Fruit fly (Drosophila melanogaster) whole organism, embryonic: ENCODE measurements around the gene CG13258.

Experiments used
- Abd-B ChIP-seq: fragments of 200-800 bp; sonication (Bioruptor generic); optimal IDR thresholded peaks from 2 replicates; lab custom pipeline; 2018; ENCODE audit warnings: missing biosample characterization, mild to moderate bottlenecking, missing genetic modification characterization, moderate library complexity
- Asciz ChIP-seq: fragments of 200-800 bp; sonication (Bioruptor generic); optimal IDR thresholded peaks from 2 replicates; lab custom pipeline; 2017; ENCODE audit warnings: missing biosample characterization, mild to moderate bottlenecking, missing genetic modification characterization, missing genetic modification reagents
- Bgb ChIP-seq: fragments of 200-800 bp; sonication (Bioruptor generic); IDR thresholded peaks from 2 replicates; pipeline ENCODE4 v1.3.6; 2022; ENCODE audit warnings: missing biosample characterization, missing genetic modification characterization; ENCODE audit not compliant: partially characterized antibody
- C15 ChIP-seq: fragments of 200-800 bp; sonication (Bioruptor generic); IDR thresholded peaks from 3 replicates; pipeline ENCODE4 v1.3.6; 2022; ENCODE audit warnings: missing biosample characterization, missing genetic modification characterization
- CG10959 ChIP-seq: fragments of 200-800 bp; sonication (Bioruptor generic); IDR thresholded peaks from 2 replicates; pipeline ENCODE4 v1.3.6; 2022; ENCODE audit warnings: missing biosample characterization, missing genetic modification characterization
- CG11085 ChIP-seq: fragments of 200-800 bp; sonication (Bioruptor generic); IDR thresholded peaks from 2 replicates; pipeline ENCODE4 v1.3.6; 2022; ENCODE audit warnings: missing biosample characterization, missing genetic modification characterization
- CG11247 ChIP-seq: fragments of 200-800 bp; sonication (Bioruptor generic); IDR thresholded peaks from 2 replicates; pipeline ENCODE4 v1.3.6; 2022; ENCODE audit warnings: missing biosample characterization, missing genetic modification characterization
- CG17186 ChIP-seq: fragments of 200-800 bp; sonication (Bioruptor generic); optimal IDR thresholded peaks from 3 replicates; lab custom pipeline; 2017; ENCODE audit warnings: missing biosample characterization, missing genetic modification reagents, missing genetic modification characterization
- CG30431 ChIP-seq: fragments of 200-800 bp; sonication (Bioruptor generic); optimal IDR thresholded peaks from 2 replicates; lab custom pipeline; 2017; ENCODE audit warnings: missing biosample characterization, missing genetic modification characterization
- CG31365 ChIP-seq: fragments of 200-800 bp; sonication (Bioruptor generic); optimal IDR thresholded peaks from 2 replicates; lab custom pipeline; 2018; ENCODE audit warnings: missing biosample characterization, mild to moderate bottlenecking, missing genetic modification characterization
- CG34422 ChIP-seq: fragments of 200-800 bp; sonication (Bioruptor generic); IDR thresholded peaks from 3 replicates; pipeline ENCODE4 v1.3.6; 2022; ENCODE audit warnings: missing biosample characterization, missing genetic modification characterization
- CG43689 ChIP-seq: fragments of 200-800 bp; sonication (Bioruptor generic); IDR thresholded peaks from 2 replicates; pipeline ENCODE4 v1.3.6; 2022; ENCODE audit warnings: missing biosample characterization, missing genetic modification characterization
- CG4424 ChIP-seq: fragments of 200-800 bp; sonication (Bioruptor generic); optimal IDR thresholded peaks from 3 replicates; lab custom pipeline; 2016; ENCODE audit warnings: missing biosample characterization, missing genetic modification characterization
- CG6254 ChIP-seq: fragments of 200-800 bp; sonication (Bioruptor generic); optimal IDR thresholded peaks from 3 replicates; lab custom pipeline; 2017; ENCODE audit warnings: mild to moderate bottlenecking, missing biosample characterization, missing genetic modification reagents, missing genetic modification characterization
- CG7372 ChIP-seq: fragments of 200-800 bp; sonication (Bioruptor generic); IDR thresholded peaks from 2 replicates; pipeline ENCODE4 v1.3.6; 2022; ENCODE audit warnings: missing biosample characterization, missing genetic modification characterization
- Dll ChIP-seq: fragments of 200-800 bp; sonication (Bioruptor generic); IDR thresholded peaks from 4 replicates; pipeline ENCODE4 v1.3.6; 2022; ENCODE audit warnings: missing biosample characterization, missing genetic modification characterization; ENCODE audit not compliant: partially characterized antibody
- Doc3 ChIP-seq: fragments of 200-800 bp; sonication (Bioruptor generic); IDR thresholded peaks from 3 replicates; pipeline ENCODE4 v1.3.6; 2022; ENCODE audit warnings: missing biosample characterization, missing genetic modification characterization; ENCODE audit not compliant: partially characterized antibody
- Dp ChIP-seq: fragments of 200-800 bp; sonication (Bioruptor generic); optimal IDR thresholded peaks from 2 replicates; lab custom pipeline; 2018; ENCODE audit warnings: missing biosample characterization, mild to moderate bottlenecking, missing genetic modification characterization, moderate library complexity
- Drgx ChIP-seq: fragments of 200-800 bp; sonication (Bioruptor generic); IDR thresholded peaks from 2 replicates; pipeline ENCODE4 v1.3.6; 2022; ENCODE audit warnings: missing biosample characterization, missing genetic modification characterization
- Elba2 ChIP-seq: fragments of 200-800 bp; sonication (Bioruptor generic); optimal IDR thresholded peaks from 3 replicates; lab custom pipeline; 2016; ENCODE audit warnings: missing biosample characterization, missing genetic modification characterization
- H15 ChIP-seq: fragments of 200-800 bp; sonication (Bioruptor generic); IDR thresholded peaks from 3 replicates; pipeline ENCODE4 v1.3.6; 2022; ENCODE audit warnings: missing biosample characterization, missing genetic modification characterization
- Hmr ChIP-seq: fragments of 200-800 bp; sonication (Bioruptor generic); optimal IDR thresholded peaks from 3 replicates; lab custom pipeline; 2017; ENCODE audit warnings: mild to moderate bottlenecking, missing biosample characterization, missing genetic modification reagents, missing genetic modification characterization
- Lim3 ChIP-seq: fragments of 200-800 bp; sonication (Bioruptor generic); IDR thresholded peaks from 2 replicates; pipeline ENCODE4 v1.3.6; 2022; ENCODE audit warnings: missing biosample characterization, missing genetic modification characterization
- MBD-R2 ChIP-seq: fragments of 200-800 bp; sonication (Bioruptor generic); IDR thresholded peaks from 2 replicates; pipeline ENCODE4 v1.3.6; 2022; ENCODE audit warnings: missing biosample characterization, missing genetic modification characterization
- Max ChIP-seq: fragments of 200-800 bp; sonication (Bioruptor generic); optimal IDR thresholded peaks from 2 replicates; lab custom pipeline; 2016; ENCODE audit warnings: missing biosample characterization, mild to moderate bottlenecking, missing genetic modification characterization
- PHDP ChIP-seq: fragments of 200-800 bp; sonication (Bioruptor generic); optimal IDR thresholded peaks from 3 replicates; lab custom pipeline; 2018; ENCODE audit warnings: missing biosample characterization, mild to moderate bottlenecking, missing genetic modification characterization, moderate library complexity
- Sin3A ChIP-seq: fragments of >200 bp; optimal IDR thresholded peaks from 2 replicates; lab custom pipeline; 2018
- Six4 ChIP-seq: fragments of 200-800 bp; sonication (Bioruptor generic); optimal IDR thresholded peaks from 2 replicates; lab custom pipeline; 2016; ENCODE audit warnings: missing biosample characterization, missing genetic modification characterization
- Tbp ChIP-seq: fragments of >200 bp; optimal IDR thresholded peaks from 2 replicates; lab custom pipeline; 2018; ENCODE audit warnings: missing biosample characterization, missing genetic modification characterization
- Usf ChIP-seq: fragments of 200-800 bp; sonication (Bioruptor generic); optimal IDR thresholded peaks from 2 replicates; lab custom pipeline; 2017; ENCODE audit warnings: missing genotype, missing biosample characterization, missing genetic modification characterization
- Xrp1 ChIP-seq: fragments of 200-800 bp; sonication (Bioruptor generic); IDR thresholded peaks from 2 replicates; pipeline ENCODE4 v1.3.6; 2022; ENCODE audit warnings: missing biosample characterization, missing genetic modification characterization
- ac ChIP-seq: fragments of 200-800 bp; sonication (Bioruptor generic); optimal IDR thresholded peaks from 3 replicates; lab custom pipeline; 2017; ENCODE audit warnings: missing biosample characterization, mild to moderate bottlenecking, missing genetic modification characterization
- bbx ChIP-seq: fragments of 200-800 bp; sonication (Bioruptor generic); IDR thresholded peaks from 2 replicates; pipeline ENCODE4 v1.3.6; 2022; ENCODE audit warnings: missing biosample characterization, missing genetic modification characterization; ENCODE audit not compliant: partially characterized antibody
- cad ChIP-seq: fragments of >200 bp; optimal IDR thresholded peaks from 2 replicates; lab custom pipeline; 2017; ENCODE audit warnings: missing biosample characterization, missing genetic modification characterization
- da ChIP-seq: fragments of 200-800 bp; sonication (Bioruptor generic); optimal IDR thresholded peaks from 2 replicates; lab custom pipeline; 2016; ENCODE audit warnings: missing biosample characterization, missing genetic modification characterization
- fd3F ChIP-seq: fragments of 200-800 bp; sonication (Bioruptor generic); optimal IDR thresholded peaks from 2 replicates; lab custom pipeline; 2018; ENCODE audit warnings: missing biosample characterization, mild to moderate bottlenecking, missing genetic modification characterization, moderate library complexity
- gcm2 ChIP-seq: fragments of 200-800 bp; sonication (Bioruptor generic); optimal IDR thresholded peaks from 2 replicates; lab custom pipeline; 2016; ENCODE audit warnings: missing biosample characterization, missing genetic modification characterization
- gsb-n ChIP-seq: fragments of 200-800 bp; sonication (Bioruptor generic); optimal IDR thresholded peaks from 3 replicates; lab custom pipeline; 2018; ENCODE audit warnings: missing biosample characterization, mild to moderate bottlenecking, missing genetic modification characterization
- gt ChIP-seq: fragments of 200-800 bp; sonication (Bioruptor generic); IDR thresholded peaks from 2 replicates; pipeline ENCODE4 v1.3.6; 2022; ENCODE audit warnings: missing biosample characterization, missing genetic modification characterization
- her ChIP-seq: fragments of 200-800 bp; sonication (Bioruptor generic); optimal IDR thresholded peaks from 2 replicates; lab custom pipeline; 2016; ENCODE audit warnings: missing biosample characterization, missing genetic modification characterization
- jing ChIP-seq: fragments of 200-800 bp; sonication (Bioruptor generic); optimal IDR thresholded peaks from 2 replicates; lab custom pipeline; 2018; ENCODE audit warnings: missing biosample characterization, mild to moderate bottlenecking, missing genetic modification characterization
- kah ChIP-seq: fragments of 200-800 bp; sonication (Bioruptor generic); optimal IDR thresholded peaks from 2 replicates; lab custom pipeline; 2018; ENCODE audit warnings: missing biosample characterization, mild to moderate bottlenecking, missing genetic modification characterization
- ken ChIP-seq: fragments of 200-800 bp; sonication (Bioruptor generic); IDR thresholded peaks from 3 replicates; pipeline ENCODE4 v1.3.6; 2022; ENCODE audit warnings: missing biosample characterization, missing genetic modification characterization
- lab ChIP-seq: fragments of 200-800 bp; sonication (Bioruptor generic); optimal IDR thresholded peaks from 3 replicates; lab custom pipeline; 2017; ENCODE audit warnings: missing biosample characterization, missing genetic modification characterization, mild to moderate bottlenecking, moderate library complexity, missing genetic modification reagents
- oc ChIP-seq: fragments of 200-800 bp; sonication (Bioruptor generic); optimal IDR thresholded peaks from 2 replicates; lab custom pipeline; 2018; ENCODE audit warnings: missing biosample characterization, mild to moderate bottlenecking, missing genetic modification characterization, moderate library complexity
- onecut ChIP-seq: fragments of 200-800 bp; sonication (Bioruptor generic); IDR thresholded peaks from 2 replicates; pipeline ENCODE4 v1.3.6; 2022; ENCODE audit warnings: missing biosample characterization, missing genetic modification characterization
- ro ChIP-seq: fragments of 200-800 bp; sonication (Bioruptor generic); IDR thresholded peaks from 2 replicates; pipeline ENCODE4 v1.3.6; 2022; ENCODE audit warnings: missing biosample characterization, missing genetic modification characterization
- ssp ChIP-seq: fragments of 200-800 bp; sonication (Bioruptor generic); IDR thresholded peaks from 2 replicates; pipeline ENCODE4 v1.3.6; 2022; ENCODE audit warnings: missing biosample characterization, missing genetic modification characterization
- tna ChIP-seq: fragments of 200-800 bp; sonication (Bioruptor generic); IDR thresholded peaks from 2 replicates; pipeline ENCODE4 v1.3.6; 2022; ENCODE audit warnings: missing biosample characterization, missing genetic modification characterization; ENCODE audit not compliant: partially characterized antibody
- zen ChIP-seq: fragments of 200-800 bp; sonication (Bioruptor generic); optimal IDR thresholded peaks from 3 replicates; lab custom pipeline; 2018; ENCODE audit warnings: missing biosample characterization, mild to moderate bottlenecking, missing genetic modification characterization, moderate library complexity
- zf30C ChIP-seq: fragments of 200-800 bp; sonication (Bioruptor generic); optimal IDR thresholded peaks from 3 replicates; lab custom pipeline; 2018; ENCODE audit warnings: missing biosample characterization, mild to moderate bottlenecking, missing genetic modification characterization

CG13258 gene

DNA sequence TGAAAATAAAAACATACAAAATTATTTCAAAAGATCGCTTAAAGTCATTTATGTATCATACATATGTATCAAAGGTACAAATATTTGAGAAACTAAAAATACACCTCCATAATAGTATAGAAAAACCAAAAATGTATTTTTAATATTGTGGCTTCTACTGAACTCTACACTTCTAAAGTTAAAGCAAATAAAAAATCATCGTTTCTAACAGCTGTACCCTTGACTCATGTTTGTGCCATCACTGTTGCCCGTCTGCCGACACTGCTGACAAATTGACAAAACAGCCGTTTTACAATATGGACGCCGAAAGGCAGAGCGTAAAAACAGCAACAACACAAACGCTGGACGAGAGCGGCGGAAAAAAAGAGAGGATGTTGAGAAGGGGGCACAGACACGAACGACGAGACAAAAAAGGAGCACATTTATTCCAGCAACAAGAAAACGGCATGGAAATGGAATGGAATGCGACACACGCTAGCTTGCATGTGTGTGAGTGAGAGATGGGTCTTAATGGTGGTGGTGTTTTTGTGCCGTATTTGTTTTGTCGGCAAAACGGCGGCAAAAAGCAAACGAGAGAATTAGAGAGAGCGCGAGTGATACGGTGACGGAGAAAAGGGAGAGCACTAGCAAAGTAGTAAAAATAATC, 6.3 kb downstream of the CG13258 start (continued):
- TF ChIP-seq bbx (GFP tag; lab: Robert Waterston, UW), result no peak
- TF ChIP-seq da (GFP tag; lab: Kevin White, UChicago), result peak; percentile 26
- TF ChIP-seq Drgx (GFP tag; lab: Robert Waterston, UW), result no peak
- TF ChIP-seq jing (GFP tag; lab: Kevin White, UChicago), result peak; percentile 38
- no peak for TF ChIP-seq Bgb (GFP tag; lab: Robert Waterston, UW)
- TF ChIP-seq tna (GFP tag; lab: Robert Waterston, UW), result no peak
- peak; percentile 54 for TF ChIP-seq Abd-B (GFP tag; lab: Kevin White, UChicago)
- TF ChIP-seq CG4424, result peak; percentile 85
- TF ChIP-seq Lim3 (GFP tag; lab: Robert Waterston, UW), result no peak
- TF ChIP-seq Xrp1 (GFP tag; lab: Robert Waterston, UW), result no peak
- no peak for TF ChIP-seq CG11085 (GFP tag; lab: Robert Waterston, UW)
- peak; percentile 48 for TF ChIP-seq oc (tag; lab: Kevin White, UChicago)
- peak; percentile 92 for TF ChIP-seq lab
- TF ChIP-seq kah (GFP tag; lab: Kevin White, UChicago), result peak; percentile 14
- TF ChIP-seq Six4, result peak; percentile 63
- no peak for TF ChIP-seq Dll (GFP tag; lab: Robert Waterston, UW)
- peak; percentile 86 for TF ChIP-seq Hmr
- TF ChIP-seq gt, result no peak
- TF ChIP-seq fd3F (GFP tag; lab: Kevin White, UChicago), result peak; percentile 76
- no peak for TF ChIP-seq CG34422 (GFP tag; lab: Robert Waterston, UW)
- no peak for TF ChIP-seq H15 (GFP tag; lab: Robert Waterston, UW)
- TF ChIP-seq CG43689 (GFP tag; lab: Robert Waterston, UW), result no peak
- TF ChIP-seq CG17186 (GFP tag; lab: Kevin White, UChicago), result peak; percentile 24
- peak; percentile 63 for TF ChIP-seq gcm2 (GFP tag; lab: Kevin White, UChicago)
- no peak for TF ChIP-seq Dp (GFP tag; lab: Kevin White, UChicago)
- TF ChIP-seq onecut (GFP tag; lab: Robert Waterston, UW), result peak; percentile 96
- TF ChIP-seq Usf (GFP tag; lab: Kevin White, UChicago), result peak; percentile 35
- TF ChIP-seq CG7372 (GFP tag; lab: Robert Waterston, UW), result no peak
- TF ChIP-seq ro, result no peak
- peak; percentile 88 for TF ChIP-seq PHDP (tag; lab: Kevin White, UChicago)
- TF ChIP-seq Elba2 (GFP tag; lab: Kevin White, UChicago), result no peak
- TF ChIP-seq CG11247 (GFP tag; lab: Robert Waterston, UW), result no peak
- TF ChIP-seq her (GFP tag; lab: Kevin White, UChicago), result peak; percentile 74
- peak; percentile 80 for TF ChIP-seq Asciz (GFP tag; lab: Kevin White, UChicago)
- TF ChIP-seq CG10959, result no peak
- TF ChIP-seq ac (GFP tag; lab: Kevin White, UChicago), result no peak
- peak; percentile 53 for TF ChIP-seq CG31365 (tag; lab: Kevin White, UChicago)
- TF ChIP-seq cad (GFP tag; lab: Kevin White, UChicago), result no peak
- TF ChIP-seq zf30C (GFP tag; lab: Kevin White, UChicago), result no peak
- no peak for TF ChIP-seq Sin3A
- TF ChIP-seq ken (GFP tag; lab: Robert Waterston, UW), result no peak
- TF ChIP-seq MBD-R2 (GFP tag; lab: Robert Waterston, UW), result no peak
- no peak for TF ChIP-seq Doc3 (GFP tag; lab: Robert Waterston, UW)
- TF ChIP-seq Tbp, result no peak
- TF ChIP-seq gsb-n, result peak; percentile 61
- peak; percentile 55 for TF ChIP-seq CG30431 (GFP tag; lab: Kevin White, UChicago)
- peak; percentile 82 for TF ChIP-seq zen (tag; lab: Kevin White, UChicago)
- no peak for TF ChIP-seq C15 (GFP tag; lab: Robert Waterston, UW)
- TF ChIP-seq ssp (GFP tag; lab: Robert Waterston, UW), result no peak
- TF ChIP-seq CG6254, result peak; percentile 82
- TF ChIP-seq Max (GFP tag; lab: Kevin White, UChicago), result peak; percentile 66
